Fruit fly (Drosophila melanogaster): ENCODE data around the gene CG32192.

DNA sequence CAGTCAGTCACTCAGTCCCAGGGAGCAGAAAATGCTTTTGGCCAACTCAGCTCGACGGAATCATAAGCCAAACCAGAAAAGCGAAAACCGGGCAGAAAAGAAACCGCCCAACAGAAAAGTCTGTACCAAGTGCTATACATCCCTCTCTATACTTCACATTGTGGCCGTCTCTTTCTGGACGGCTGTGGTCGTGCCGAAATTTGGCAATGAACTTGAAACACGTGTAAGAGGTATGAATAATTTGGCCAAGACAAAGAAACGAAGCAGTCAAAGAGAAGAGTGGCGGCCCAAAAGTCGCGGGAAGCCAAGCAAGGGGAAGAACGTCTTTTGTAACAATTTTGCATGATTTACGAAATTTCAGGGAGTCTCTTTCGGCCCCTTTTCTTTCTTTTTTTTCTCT, 25.8 kb upstream of the CG32192 start:
- TF ChIP-seq GATAd (GFP tag; optimal IDR thresholded peaks at IDR 0.05) (no peak), CG9705 (GFP tag; optimal IDR thresholded peaks at IDR 0.05) (no peak), h (GFP tag; optimal IDR thresholded peaks at IDR 0.05) (peak; percentile 29), Dif (GFP tag; optimal IDR thresholded peaks at IDR 0.05; ENCODE audit: partially characterized antibody) (peak; percentile 14), psq (GFP tag; optimal IDR thresholded peaks at IDR 0.05) (peak; percentile 87), OdsH (GFP tag; optimal IDR thresholded peaks at IDR 0.05) (no peak), brk (GFP tag; optimal IDR thresholded peaks at IDR 0.05) (no peak), Hr83 (GFP tag; optimal IDR thresholded peaks at IDR 0.05; ENCODE audit: poor library complexity, severe bottlenecking) (peak; percentile 10), Rel (GFP tag; optimal IDR thresholded peaks at IDR 0.05) (no peak), Rel (tag; optimal IDR thresholded peaks at IDR 0.05) (peak; percentile 97)

Measured in whole organism, wandering third instar larva.